Worm (Caenorhabditis elegans) whole organism, mixed stage, embryonic: ENCODE data around the gene M05D6.9.

ENCODE experiments used
- blmp-1 ChIP-seq: fragments of 150-350 bp; optimal IDR thresholded peaks from 2 replicates; lab custom pipeline; 2014; ENCODE audit warnings: missing biosample characterization, missing genetic modification characterization
- mep-1 ChIP-seq: fragments of 150-350 bp; optimal IDR thresholded peaks from 2 replicates; lab custom pipeline; 2017; ENCODE audit warnings: missing biosample characterization, missing genetic modification reagents, missing genetic modification characterization, inconsistent platforms
- nhr-237 ChIP-seq: fragments of 150-350 bp; optimal IDR thresholded peaks from 2 replicates; lab custom pipeline; 2014; ENCODE audit warnings: missing biosample characterization, missing genetic modification characterization
- snpc-4 ChIP-seq: fragments of 150-350 bp; optimal IDR thresholded peaks from 2 replicates; lab custom pipeline; 2014; ENCODE audit warnings: missing biosample characterization, missing genetic modification characterization
- ztf-11 ChIP-seq: fragments of 150-350 bp; optimal IDR thresholded peaks from 2 replicates; lab custom pipeline; 2014; ENCODE audit warnings: missing biosample characterization, missing genetic modification characterization

DNA sequence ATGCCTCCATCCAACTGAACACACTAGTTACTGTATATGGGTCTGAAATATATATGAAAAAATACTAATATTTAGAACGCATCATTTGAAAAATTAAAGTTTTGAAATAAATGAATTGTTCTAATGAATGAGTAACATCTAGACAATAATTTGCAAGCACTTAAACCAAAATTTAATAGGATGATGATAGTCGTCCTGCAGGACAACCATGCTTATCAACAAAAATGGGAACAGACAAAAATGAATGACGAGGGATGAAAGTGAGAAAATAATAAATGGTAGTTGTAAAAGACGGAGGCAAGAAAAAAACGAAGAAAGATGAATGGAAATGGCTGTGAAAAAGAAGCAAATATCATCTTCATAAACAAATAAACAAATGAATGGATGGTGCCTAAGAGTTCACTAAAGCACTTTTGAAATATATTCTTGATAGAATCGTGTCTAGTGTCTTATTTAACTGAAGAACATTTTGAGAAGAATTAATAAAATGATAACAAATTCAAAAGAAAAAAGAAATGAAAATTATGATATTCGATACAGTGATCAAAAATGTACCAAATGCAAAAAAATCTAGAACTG lies 37.2 kb downstream of the M05D6.9 start, which contains the start of gene gldi-7:
- TF ChIP-seq snpc-4 (tag; lab: Kevin White, UChicago) (no peak), ztf-11 (no peak), mep-1 (tag; lab: Kevin White, UChicago) (no peak), blmp-1 (no peak), nhr-237 (no peak)
